Worm (Caenorhabditis elegans) whole organism, early embryonic: ENCODE data around the gene W06G6.9.

Source experiments
- B0310.2 ChIP-seq: sonication (generic microtip); optimal IDR thresholded peaks from 2 replicates; lab custom pipeline; 2016; ENCODE audit warnings: mild to moderate bottlenecking, missing genetic modification characterization, missing compliant biosample characterization
- F13C5.2 ChIP-seq: sonication (generic microtip); optimal IDR thresholded peaks from 2 replicates; lab custom pipeline; 2017; ENCODE audit warnings: mild to moderate bottlenecking, missing genetic modification characterization, inconsistent platforms, missing compliant biosample characterization
- aly-1 ChIP-seq: sonication (generic microtip); optimal IDR thresholded peaks from 2 replicates; lab custom pipeline; 2016; ENCODE audit warnings: missing genetic modification characterization, missing compliant biosample characterization
- ama-1 ChIP-seq: fragments of 150-350 bp; optimal IDR thresholded peaks from 2 replicates; lab custom pipeline; 2014
- ceh-13 ChIP-seq: fragments of 200-800 bp; sonication (Bioruptor generic); optimal IDR thresholded peaks from 2 replicates; lab custom pipeline; 2018; ENCODE audit warnings: mild to moderate bottlenecking, missing genetic modification characterization, missing compliant biosample characterization
- ceh-36 ChIP-seq: sonication (generic microtip); optimal IDR thresholded peaks from 2 replicates; lab custom pipeline; 2016; ENCODE audit warnings: missing genetic modification characterization, inconsistent platforms, missing compliant biosample characterization
- ets-7 ChIP-seq: sonication (generic microtip); optimal IDR thresholded peaks from 2 replicates; lab custom pipeline; 2016; ENCODE audit warnings: missing genotype, missing genetic modification characterization, missing compliant biosample characterization
- hmg-4 ChIP-seq: fragments of 200-800 bp; sonication (Bioruptor generic); optimal IDR thresholded peaks from 2 replicates; lab custom pipeline; 2018; ENCODE audit warnings: mild to moderate bottlenecking, missing genetic modification characterization, missing compliant biosample characterization
- hnd-1 ChIP-seq: sonication (generic microtip); optimal IDR thresholded peaks from 2 replicates; lab custom pipeline; 2016; ENCODE audit warnings: missing genetic modification characterization, missing compliant biosample characterization
- pes-1 ChIP-seq: fragments of 200-800 bp; sonication (Bioruptor generic); IDR thresholded peaks from 2 replicates; pipeline ENCODE4 v1.3.6; 2022; ENCODE audit warnings: missing genetic modification reagents, missing genetic modification characterization, missing compliant biosample characterization
- scrt-1 ChIP-seq: fragments of 200-800 bp; sonication (Bioruptor generic); IDR thresholded peaks from 2 replicates; pipeline ENCODE4 v1.3.6; 2022; ENCODE audit warnings: missing genetic modification characterization, missing compliant biosample characterization
- sea-1 ChIP-seq: fragments of 200-800 bp; sonication (Bioruptor generic); conservative IDR thresholded peaks from 2 replicates; pipeline ENCODE4 v1.3.6; 2022; ENCODE audit warnings: missing genetic modification characterization, missing compliant biosample characterization
- tbx-37 ChIP-seq: fragments of 200-800 bp; sonication (Bioruptor generic); conservative IDR thresholded peaks from 2 replicates; pipeline ENCODE4 v1.3.6; 2022; ENCODE audit warnings: missing genetic modification reagents, missing genetic modification characterization, missing compliant biosample characterization

- no peak for TF ChIP-seq pes-1 (GFP tag; lab: Robert Waterston, UW)
- TF ChIP-seq ceh-13 (GFP tag; lab: Kevin White, UChicago), result no peak
- TF ChIP-seq aly-1 (tag; lab: Kevin White, UChicago), result no peak
- TF ChIP-seq B0310.2 (tag; lab: Kevin White, UChicago), result no peak
- TF ChIP-seq F13C5.2, result no peak
- no peak for TF ChIP-seq ama-1 (lab: Kevin White, UChicago)
- TF ChIP-seq scrt-1 (GFP tag; lab: Robert Waterston, UW), result no peak
- TF ChIP-seq sea-1 (GFP tag; lab: Robert Waterston, UW), result no peak
- TF ChIP-seq hnd-1, result no peak
- no peak for TF ChIP-seq hmg-4 (GFP tag; lab: Kevin White, UChicago)
- no peak for TF ChIP-seq ceh-36 (tag; lab: Kevin White, UChicago)
- no peak for TF ChIP-seq tbx-37 (GFP tag; lab: Robert Waterston, UW)
- TF ChIP-seq ets-7 (tag; lab: Kevin White, UChicago), result no peak
These were observed 42.0 kb downstream of the W06G6.9 start for ce11 chrV:16604301-16604700.
